Fruit fly (Drosophila melanogaster): Measurements from ENCODE around the gene atms.
A peak's percentile ranks its signal among the peaks of the same experiment; 100 is the strongest.

Gene atms

DNA sequence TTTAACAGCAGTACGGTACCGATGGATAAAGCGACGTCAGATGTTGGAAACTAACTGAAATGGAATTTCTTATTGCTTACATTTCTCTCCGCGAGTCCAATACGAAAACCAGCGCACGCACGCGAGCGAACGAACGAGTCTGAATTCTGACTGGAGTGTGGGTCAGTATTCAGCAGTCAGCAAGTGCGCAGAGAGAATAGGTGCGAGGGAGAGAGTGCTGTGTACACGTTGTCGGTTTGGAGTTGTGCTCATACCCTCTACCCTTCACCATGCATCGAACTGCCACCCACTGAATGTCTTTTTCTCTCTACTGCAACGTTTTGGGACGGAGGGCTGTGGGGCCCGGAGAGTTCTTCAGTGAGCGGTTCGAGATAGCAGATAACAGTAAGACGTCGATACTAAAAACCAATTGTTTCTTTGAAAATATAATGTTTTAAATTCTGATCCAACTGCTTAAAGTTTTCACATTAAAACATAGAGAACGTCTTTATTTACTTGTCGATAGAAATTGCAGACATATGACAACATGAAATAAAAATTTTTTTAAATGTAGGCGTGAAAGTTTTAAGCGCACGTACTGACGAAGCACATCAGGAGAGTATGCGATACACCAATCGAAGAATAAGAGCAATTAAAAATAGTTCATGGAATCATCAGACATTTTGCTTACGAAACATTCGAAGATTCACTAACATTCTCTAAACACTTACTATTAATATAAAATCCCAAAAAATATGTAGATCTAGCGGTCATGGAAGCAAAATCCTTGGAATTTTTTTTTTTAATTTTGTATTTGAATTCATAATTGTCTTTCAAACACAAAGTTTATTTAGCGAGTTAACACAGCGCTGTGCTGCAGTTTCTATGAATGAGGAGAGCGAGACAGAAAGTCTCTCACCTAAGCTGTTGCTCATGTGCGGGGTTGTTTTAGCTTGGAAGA is 10.1 kb upstream of the atms start (continued):
- TF ChIP-seq phol (tag; optimal IDR thresholded peaks at IDR 0.05) (peak; percentile 89), Side (GFP tag; optimal IDR thresholded peaks at IDR 0.05) (peak; percentile 78), br (optimal IDR thresholded peaks at IDR 0.05) (no peak), pfk (GFP tag; optimal IDR thresholded peaks at IDR 0.05) (peak; percentile 0), croc (GFP tag; conservative IDR thresholded peaks at IDR 0.05) (peak; percentile 57), slp2 (GFP tag; optimal IDR thresholded peaks at IDR 0.05) (peak; percentile 87), Dp (GFP tag; optimal IDR thresholded peaks at IDR 0.05) (peak; percentile 22), CG16813 (GFP tag; IDR thresholded peaks at IDR 0.05; ENCODE audit: partially characterized antibody) (no peak), Rx (GFP tag; IDR thresholded peaks at IDR 0.05) (no peak), CG10565 (GFP tag; optimal IDR thresholded peaks at IDR 0.05) (no peak), danr (GFP tag; IDR thresholded peaks at IDR 0.05) (no peak), gt (GFP tag; IDR thresholded peaks at IDR 0.05) (no peak), CG31365 (tag; optimal IDR thresholded peaks at IDR 0.05) (no peak), CG10462 (GFP tag; optimal IDR thresholded peaks at IDR 0.05) (peak; percentile 78), CG43689 (GFP tag; IDR thresholded peaks at IDR 0.05) (no peak), CG11504 (tag; optimal IDR thresholded peaks at IDR 0.05) (peak; percentile 92), sima (GFP tag; optimal IDR thresholded peaks at IDR 0.05) (peak; percentile 1), NC2α (GFP tag; optimal IDR thresholded peaks at IDR 0.05) (peak; percentile 71), ham (GFP tag; IDR thresholded peaks at IDR 0.05) (no peak), CG4617 (GFP tag; optimal IDR thresholded peaks at IDR 0.05; ENCODE audit: borderline replicate concordance) (peak; percentile 67), C15 (GFP tag; IDR thresholded peaks at IDR 0.05) (no peak), CG9609 (GFP tag; optimal IDR thresholded peaks at IDR 0.05) (peak; percentile 85), Oaz (GFP tag; IDR thresholded peaks at IDR 0.05) (no peak), CG16863 (GFP tag; optimal IDR thresholded peaks at IDR 0.05) (peak; percentile 90), Sox100B (GFP tag; optimal IDR thresholded peaks at IDR 0.05) (peak; percentile 94), Lpt (GFP tag; optimal IDR thresholded peaks at IDR 0.05) (no peak), al (GFP tag; IDR thresholded peaks at IDR 0.05) (no peak), CG6654 (GFP tag; optimal IDR thresholded peaks at IDR 0.05) (peak; percentile 74), Sry-δ (GFP tag; optimal IDR thresholded peaks at IDR 0.05) (peak; percentile 45), cas (GFP tag; IDR thresholded peaks at IDR 0.05) (no peak), Stat92E (GFP tag; optimal IDR thresholded peaks at IDR 0.05) (no peak), CG8944 (GFP tag; optimal IDR thresholded peaks at IDR 0.05) (peak; percentile 84), cad (GFP tag; optimal IDR thresholded peaks at IDR 0.05) (no peak), Antp (GFP tag; optimal IDR thresholded peaks at IDR 0.05) (peak; percentile 77), CG13894 (tag; optimal IDR thresholded peaks at IDR 0.05) (peak; percentile 5), nom (GFP tag; optimal IDR thresholded peaks at IDR 0.05) (peak; percentile 43), sd (tag; optimal IDR thresholded peaks at IDR 0.05) (peak; percentile 94), fru (optimal IDR thresholded peaks at IDR 0.05) (no peak), CG16779 (GFP tag; IDR thresholded peaks at IDR 0.05) (no peak), ssp (GFP tag; IDR thresholded peaks at IDR 0.05) (no peak), CG10147 (GFP tag; optimal IDR thresholded peaks at IDR 0.05) (peak; percentile 82), CG4820 (GFP tag; optimal IDR thresholded peaks at IDR 0.05) (peak; percentile 86), Dip2 (GFP tag; IDR thresholded peaks at IDR 0.05) (no peak), shn (GFP tag; optimal IDR thresholded peaks at IDR 0.05) (peak; percentile 84), Hr51 (GFP tag; optimal IDR thresholded peaks at IDR 0.05) (peak; percentile 65 to 85), tgo (GFP tag; IDR thresholded peaks at IDR 0.05) (no peak), CG17829 (tag; optimal IDR thresholded peaks at IDR 0.05) (peak; percentile 69), Deaf1 (tag; optimal IDR thresholded peaks at IDR 0.05) (peak; percentile 78), HmgD (GFP tag; optimal IDR thresholded peaks at IDR 0.05) (peak; percentile 49), CG15269 (tag; optimal IDR thresholded peaks at IDR 0.05) (peak; percentile 81)
